Comparison of ENCODE assay signal across 1 fruit fly cellular context in genomic region chr3L:1370939-1371338, dm6.
TF ChIP-seq lines count a peak whose summit lies in the region.

No protein-coding gene starts in this region.

TF ChIP-seq in whole organism, embryonic, 481 proteins besides CTCF, POLR2A, EP300 and RAD21 (continued from another document):
- TF ChIP-seq H2.0 (GFP tag; IDR thresholded peaks at IDR 0.05; lab: Robert Waterston, UW): peak; percentile 22; the same call in 1 of the 2 replicates
- TF ChIP-seq sisA (GFP tag; IDR thresholded peaks at IDR 0.05; lab: Robert Waterston, UW): peak; percentile 23; the same call in 1 of the 2 replicates
- peak; percentile 30; the same call in 1 of the 2 replicates for TF ChIP-seq CG1024 (GFP tag; IDR thresholded peaks at IDR 0.05; lab: Robert Waterston, UW)
- TF ChIP-seq Antp (GFP tag; optimal IDR thresholded peaks at IDR 0.05; lab: Kevin White, UChicago): peak; percentile 14
- TF ChIP-seq pnt (GFP tag; optimal IDR thresholded peaks at IDR 0.05; lab: Kevin White, UChicago): peak; percentile 10
- peak; percentile 61 for TF ChIP-seq gem (tag; optimal IDR thresholded peaks at IDR 0.05; lab: Kevin White, UChicago)
- peak; percentile 17 for TF ChIP-seq ATbp (GFP tag; optimal IDR thresholded peaks at IDR 0.05; lab: Kevin White, UChicago)
- peak; percentile 9 for TF ChIP-seq tin (GFP tag; optimal IDR thresholded peaks at IDR 0.05; lab: Kevin White, UChicago)
- TF ChIP-seq CG16863 (GFP tag; optimal IDR thresholded peaks at IDR 0.05; lab: Kevin White, UChicago): peak; percentile 9
- peak; percentile 68 for TF ChIP-seq Med (GFP tag; lab: Kevin White, UChicago)
- no peak for TF ChIP-seq Myb (GFP tag; optimal IDR thresholded peaks at IDR 0.05; lab: Kevin White, UChicago)
- peak; percentile 13 for TF ChIP-seq Chrac-16 (GFP tag; optimal IDR thresholded peaks at IDR 0.05; lab: Kevin White, UChicago)
- peak; percentile 18 for TF ChIP-seq CG17385 (GFP tag; optimal IDR thresholded peaks at IDR 0.05; lab: Kevin White, UChicago)
- peak; percentile 32 for TF ChIP-seq CG10979 (tag; optimal IDR thresholded peaks at IDR 0.05; lab: Kevin White, UChicago)
- peak; percentile 47 for TF ChIP-seq dmrt99B (tag; optimal IDR thresholded peaks at IDR 0.05; lab: Kevin White, UChicago)
- peak; percentile 2 for TF ChIP-seq dmrt11E (tag; optimal IDR thresholded peaks at IDR 0.05; lab: Kevin White, UChicago)
- TF ChIP-seq ems (GFP tag; optimal IDR thresholded peaks at IDR 0.05; lab: Kevin White, UChicago): peak; percentile 20
- peak; percentile 24 for TF ChIP-seq CG12769 (tag; optimal IDR thresholded peaks at IDR 0.05; lab: Kevin White, UChicago)
- peak; percentile 12 for TF ChIP-seq Sox100B (GFP tag; optimal IDR thresholded peaks at IDR 0.05; lab: Kevin White, UChicago)
- TF ChIP-seq org-1 (GFP tag; optimal IDR thresholded peaks at IDR 0.05; lab: Kevin White, UChicago): no peak
- no peak for TF ChIP-seq CG7271 (tag; optimal IDR thresholded peaks at IDR 0.05; lab: Kevin White, UChicago)
- peak; percentile 36 for TF ChIP-seq Blimp-1 (GFP tag; optimal IDR thresholded peaks at IDR 0.05; lab: Kevin White, UChicago)
- TF ChIP-seq CG11093 (GFP tag; IDR thresholded peaks at IDR 0.05; lab: Robert Waterston, UW): 0 out of 3 replicates have a peak, but pooled peaks have one; percentile 39
- peak; percentile 40 for TF ChIP-seq phol (tag; optimal IDR thresholded peaks at IDR 0.05; lab: Kevin White, UChicago)
- peak; percentile 44; the same call in 1 of the 3 replicates for TF ChIP-seq ci (GFP tag; IDR thresholded peaks at IDR 0.05; lab: Robert Waterston, UW)
- TF ChIP-seq CG10366 (GFP tag; IDR thresholded peaks at IDR 0.05; lab: Robert Waterston, UW): peak; percentile 41
- TF ChIP-seq Ptx1 (GFP tag; IDR thresholded peaks at IDR 0.05; lab: Robert Waterston, UW): peak; percentile 42
- TF ChIP-seq NC2β (GFP tag; optimal IDR thresholded peaks at IDR 0.05; lab: Kevin White, UChicago): no peak
- TF ChIP-seq CG4854 (GFP tag; optimal IDR thresholded peaks at IDR 0.05; lab: Kevin White, UChicago): no peak
- peak; percentile 18 for TF ChIP-seq Hsf (GFP tag; optimal IDR thresholded peaks at IDR 0.05; lab: Kevin White, UChicago)
- no peak for TF ChIP-seq CG7786 (GFP tag; optimal IDR thresholded peaks at IDR 0.05; lab: Kevin White, UChicago)
- TF ChIP-seq Drgx (GFP tag; IDR thresholded peaks at IDR 0.05; lab: Robert Waterston, UW): peak; percentile 51
